Fruit fly (Drosophila melanogaster): Measurements from ENCODE around the gene lili.

The lili gene

DNA sequence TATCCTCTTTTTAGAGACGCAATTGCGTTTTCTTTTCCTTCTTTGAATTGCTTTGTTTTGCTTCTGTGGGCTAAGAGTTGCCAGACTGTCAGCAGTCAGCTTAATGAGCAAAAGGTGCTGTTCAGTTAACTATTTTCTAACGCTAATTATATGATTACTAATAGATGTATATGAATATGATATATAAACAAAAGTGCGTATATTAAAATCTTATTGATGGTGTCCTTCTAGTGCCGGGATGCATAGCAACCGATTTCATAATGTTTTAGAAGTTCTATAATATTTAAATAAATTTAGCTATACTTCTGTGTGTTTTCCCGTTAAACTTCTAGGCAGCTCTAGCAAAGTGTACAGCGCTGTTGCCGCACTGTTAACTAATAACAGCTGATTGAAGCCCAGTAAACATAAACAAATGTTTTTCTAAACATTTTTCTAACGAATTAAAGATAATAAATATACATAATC is 16.1 kb upstream of the lili start, which contains the start of the genes Kaz and CG43273:
TSS of gene Kaz (minus strand) at position 73 of the 465 bp plus-strand sequence.
TSS of gene CG43273 (plus strand) at position 415 of the 465 bp plus-strand sequence.
- TF ChIP-seq HLH106 (tag; optimal IDR thresholded peaks at IDR 0.05) (peak; percentile 81), jim (GFP tag; optimal IDR thresholded peaks at IDR 0.05) (no peak), CrebA (GFP tag; optimal IDR thresholded peaks at IDR 0.05; ENCODE audit: borderline replicate concordance) (no peak), sv (GFP tag; optimal IDR thresholded peaks at IDR 0.05) (peak; percentile 15), sage (GFP tag; optimal IDR thresholded peaks at IDR 0.05) (peak; percentile 68), woc (GFP tag; optimal IDR thresholded peaks at IDR 0.05) (peak; percentile 78), h (GFP tag; optimal IDR thresholded peaks at IDR 0.05) (no peak), Myc (optimal IDR thresholded peaks at IDR 0.05) (peak; percentile 99), N (GFP tag; optimal IDR thresholded peaks at IDR 0.05) (no peak), OdsH (GFP tag; optimal IDR thresholded peaks at IDR 0.05) (peak; percentile 49), ey (GFP tag; optimal IDR thresholded peaks at IDR 0.05) (peak; percentile 42), Sp1 (GFP tag; optimal IDR thresholded peaks at IDR 0.05) (no peak), CG32264 (GFP tag; optimal IDR thresholded peaks at IDR 0.05) (no peak), psq (GFP tag; optimal IDR thresholded peaks at IDR 0.05) (peak; percentile 75), foxo (GFP tag; optimal IDR thresholded peaks at IDR 0.05) (peak in 1 of 2 experiments; percentile 68), pan (optimal IDR thresholded peaks at IDR 0.05) (no peak), Vsx2 (GFP tag; optimal IDR thresholded peaks at IDR 0.05; ENCODE audit: partially characterized antibody) (no peak), dl (GFP tag; optimal IDR thresholded peaks at IDR 0.05; ENCODE audit: insufficient read depth in 1 of 2, partially characterized antibody in 2 of 2) (no peak), CG9705 (GFP tag; optimal IDR thresholded peaks at IDR 0.05) (peak; percentile 64), Hnf4 (GFP tag; optimal IDR thresholded peaks at IDR 0.05) (no peak)

- TF ChIP-seq fru (GFP tag; optimal IDR thresholded peaks at IDR 0.05), result no peak
- TF ChIP-seq sv (GFP tag; optimal IDR thresholded peaks at IDR 0.05), result no peak
- no peak for TF ChIP-seq N (GFP tag; optimal IDR thresholded peaks at IDR 0.05)
- no peak for TF ChIP-seq CG32264 (GFP tag; optimal IDR thresholded peaks at IDR 0.05)
- TF ChIP-seq Dfd (GFP tag; optimal IDR thresholded peaks at IDR 0.05), result no peak
- TF ChIP-seq OdsH (GFP tag; optimal IDR thresholded peaks at IDR 0.05), result no peak
- TF ChIP-seq br (GFP tag; optimal IDR thresholded peaks at IDR 0.05), result no peak
- no peak for TF ChIP-seq jim (GFP tag; optimal IDR thresholded peaks at IDR 0.05)
- TF ChIP-seq Sp1 (GFP tag; optimal IDR thresholded peaks at IDR 0.05), result no peak
- no peak for TF ChIP-seq Vsx2 (GFP tag; optimal IDR thresholded peaks at IDR 0.05; ENCODE audit: partially characterized antibody)
- TF ChIP-seq Rel (GFP tag; optimal IDR thresholded peaks at IDR 0.05), result no peak
- TF ChIP-seq Rel (tag; optimal IDR thresholded peaks at IDR 0.05), result no peak
- TF ChIP-seq dmrt93B (GFP tag; optimal IDR thresholded peaks at IDR 0.05), result no peak
- TF ChIP-seq HLH106 (tag; optimal IDR thresholded peaks at IDR 0.05), result no peak
- TF ChIP-seq Mio (GFP tag; optimal IDR thresholded peaks at IDR 0.05), result no peak
- no peak for TF ChIP-seq Abd-B (GFP tag; optimal IDR thresholded peaks at IDR 0.05)
- no peak for TF ChIP-seq Hnf4 (GFP tag; optimal IDR thresholded peaks at IDR 0.05)
- TF ChIP-seq GATAd (GFP tag; optimal IDR thresholded peaks at IDR 0.05), result no peak
- TF ChIP-seq Hr78 (GFP tag; optimal IDR thresholded peaks at IDR 0.05), result no peak
- no peak for TF ChIP-seq Hr83 (GFP tag; optimal IDR thresholded peaks at IDR 0.05; ENCODE audit: poor library complexity, severe bottlenecking)
Observed at dm6 chr3R:24828234-24828633, 14.4 kb upstream of the lili start, which contains the start of gene RabX4. TSS of gene RabX4 (minus strand) at chr3R:24828409.

- TF ChIP-seq Hr78 (GFP tag; optimal IDR thresholded peaks at IDR 0.05) (no peak), Mio (GFP tag; optimal IDR thresholded peaks at IDR 0.05) (no peak), CG9705 (GFP tag; optimal IDR thresholded peaks at IDR 0.05) (no peak), dl (GFP tag; optimal IDR thresholded peaks at IDR 0.05; ENCODE audit: insufficient read depth in 1 of 2, partially characterized antibody in 2 of 2) (no peak), usp (GFP tag; optimal IDR thresholded peaks at IDR 0.05) (no peak), pan (optimal IDR thresholded peaks at IDR 0.05) (no peak), CrebA (GFP tag; optimal IDR thresholded peaks at IDR 0.05; ENCODE audit: borderline replicate concordance) (no peak), N (GFP tag; optimal IDR thresholded peaks at IDR 0.05) (no peak), brk (GFP tag; optimal IDR thresholded peaks at IDR 0.05) (no peak), Sp1 (GFP tag; optimal IDR thresholded peaks at IDR 0.05) (no peak), sage (GFP tag; optimal IDR thresholded peaks at IDR 0.05) (no peak), br (GFP tag; optimal IDR thresholded peaks at IDR 0.05) (no peak), dmrt93B (GFP tag; optimal IDR thresholded peaks at IDR 0.05) (no peak), GATAd (GFP tag; optimal IDR thresholded peaks at IDR 0.05) (no peak), CG32264 (GFP tag; optimal IDR thresholded peaks at IDR 0.05) (no peak)
Observed at dm6 chr3R:24825548-24825947, 11.7 kb upstream of the lili start, which contains the start of gene niki. TSS of gene niki (minus strand) at chr3R:24825648.

DNA sequence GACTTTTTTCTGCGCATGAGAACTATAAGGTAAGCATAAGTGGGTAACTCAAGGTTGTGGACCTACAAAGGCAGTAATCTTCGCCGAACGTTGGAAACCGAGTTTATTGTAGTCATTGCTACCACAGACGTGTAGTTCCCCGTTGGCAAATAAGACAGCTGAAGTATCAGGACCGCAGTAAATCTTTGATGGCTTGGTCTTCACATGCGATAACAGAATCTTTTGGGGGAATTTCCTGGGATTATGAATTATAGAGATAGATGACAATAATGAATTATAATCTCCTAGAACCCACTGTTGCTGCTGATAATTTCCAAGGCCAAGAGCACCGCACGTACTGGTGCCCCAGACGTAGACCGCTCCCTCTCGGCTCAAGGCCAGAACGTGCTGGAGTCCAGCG is 9.2 kb upstream of the lili start:
- TF ChIP-seq pan (optimal IDR thresholded peaks at IDR 0.05) (no peak), Rel (GFP tag; optimal IDR thresholded peaks at IDR 0.05) (no peak), Rel (tag; optimal IDR thresholded peaks at IDR 0.05) (peak; percentile 96), Hr78 (GFP tag; optimal IDR thresholded peaks at IDR 0.05) (no peak), Myc (optimal IDR thresholded peaks at IDR 0.05) (no peak)
